Worm (Caenorhabditis elegans) whole organism, L2 larva: Measurements from ENCODE around the gene str-125.

Experiments
- C34F6.9 ChIP-seq: fragments of 150-350 bp; optimal IDR thresholded peaks from 2 replicates; lab custom pipeline; 2014; ENCODE audit warnings: missing biosample characterization, missing genetic modification characterization
- F13H6.1 ChIP-seq: sonication (generic microtip); optimal IDR thresholded peaks from 2 replicates; lab custom pipeline; 2016; ENCODE audit warnings: missing genetic modification characterization, missing compliant biosample characterization
- R02D3.7 ChIP-seq: fragments of 150-350 bp; optimal IDR thresholded peaks from 2 replicates; lab custom pipeline; 2014; ENCODE audit warnings: missing biosample characterization, missing genetic modification characterization
- ZK546.5 ChIP-seq: sonication (generic microtip); optimal IDR thresholded peaks from 2 replicates; lab custom pipeline; 2017; ENCODE audit warnings: missing biosample characterization, missing genetic modification characterization
- alr-1 ChIP-seq: fragments of 150-350 bp; optimal IDR thresholded peaks from 2 replicates; lab custom pipeline; 2014; ENCODE audit warnings: missing biosample characterization, missing genetic modification characterization
- aly-2 ChIP-seq: fragments of 150-350 bp; optimal IDR thresholded peaks from 2 replicates; lab custom pipeline; 2014; ENCODE audit warnings: missing biosample characterization, missing genetic modification characterization
- blmp-1 ChIP-seq: sonication (generic microtip); optimal IDR thresholded peaks from 2 replicates; lab custom pipeline; 2017; ENCODE audit warnings: missing genetic modification characterization, mild to moderate bottlenecking, missing compliant biosample characterization, antibody characterized with exemption, moderate library complexity; ENCODE audit not compliant: insufficient read depth
- ceh-82 ChIP-seq: fragments of 150-350 bp; optimal IDR thresholded peaks from 2 replicates; lab custom pipeline; 2014; ENCODE audit warnings: missing biosample characterization, missing genetic modification characterization
- crh-2 ChIP-seq: sonication (generic microtip); optimal IDR thresholded peaks from 2 replicates; lab custom pipeline; 2017; ENCODE audit warnings: missing biosample characterization, missing genetic modification characterization
- dmd-4 ChIP-seq: sonication (generic microtip); optimal IDR thresholded peaks from 2 replicates; lab custom pipeline; 2017; ENCODE audit warnings: missing biosample characterization, missing genetic modification characterization
- elt-1 ChIP-seq: fragments of 150-350 bp; optimal IDR thresholded peaks from 2 replicates; lab custom pipeline; 2014; ENCODE audit warnings: missing biosample characterization, missing genetic modification characterization
- elt-3 ChIP-seq: sonication (generic microtip); optimal IDR thresholded peaks from 2 replicates; lab custom pipeline; 2017; ENCODE audit warnings: missing biosample characterization, missing genetic modification characterization
- fos-1 ChIP-seq: fragments of 150-350 bp; optimal IDR thresholded peaks from 2 replicates; lab custom pipeline; 2014; ENCODE audit warnings: missing biosample characterization, missing genetic modification characterization
- gmeb-1 ChIP-seq: fragments of 150-350 bp; optimal IDR thresholded peaks from 2 replicates; lab custom pipeline; 2014; ENCODE audit warnings: missing biosample characterization, missing genetic modification characterization
- lin-13 ChIP-seq: fragments of 150-350 bp; optimal IDR thresholded peaks from 2 replicates; lab custom pipeline; 2014; ENCODE audit warnings: missing biosample characterization, missing genetic modification reagents, missing genetic modification characterization
- lsy-2 ChIP-seq, 2 experiments: fragments of 150-350 bp in 1 of 2; sonication (generic microtip) in 1 of 2; optimal IDR thresholded peaks; 2 replicates each; lab custom pipeline; 2014 to 2017; ENCODE audit warnings: missing biosample characterization in 2 of 2, missing genetic modification characterization in 2 of 2
- mab-5 ChIP-seq: fragments of 150-350 bp; optimal IDR thresholded peaks from 2 replicates; lab custom pipeline; 2014; ENCODE audit warnings: missing biosample characterization, missing genetic modification characterization
- mbf-1 ChIP-seq: sonication (generic microtip); optimal IDR thresholded peaks from 2 replicates; lab custom pipeline; 2017; ENCODE audit warnings: missing biosample characterization, missing genetic modification characterization
- mdl-1 ChIP-seq, 2 experiments: fragments of 150-350 bp in 1 of 2; sonication (generic microtip) in 1 of 2; optimal IDR thresholded peaks; 2 replicates each; lab custom pipeline; 2017; ENCODE audit warnings: missing biosample characterization in 2 of 2, missing genetic modification characterization in 2 of 2
- nhr-10 ChIP-seq: sonication (generic microtip); optimal IDR thresholded peaks from 2 replicates; lab custom pipeline; 2017; ENCODE audit warnings: missing biosample characterization, missing genetic modification characterization
- nhr-11 ChIP-seq: fragments of 150-350 bp; optimal IDR thresholded peaks from 2 replicates; lab custom pipeline; 2014; ENCODE audit warnings: missing biosample characterization, missing genetic modification characterization
- nhr-12 ChIP-seq: fragments of 150-350 bp; optimal IDR thresholded peaks from 2 replicates; lab custom pipeline; 2014; ENCODE audit warnings: missing biosample characterization, missing genetic modification characterization
- nhr-129 ChIP-seq: fragments of 150-350 bp; optimal IDR thresholded peaks from 2 replicates; lab custom pipeline; 2014; ENCODE audit warnings: missing biosample characterization, missing genetic modification characterization
- nhr-21 ChIP-seq: fragments of 150-350 bp; optimal IDR thresholded peaks from 2 replicates; lab custom pipeline; 2014; ENCODE audit warnings: missing biosample characterization, missing genetic modification characterization
- nhr-23 ChIP-seq: fragments of 150-350 bp; optimal IDR thresholded peaks from 2 replicates; lab custom pipeline; 2014; ENCODE audit warnings: missing biosample characterization, missing genetic modification reagents, missing genetic modification characterization
- nhr-237 ChIP-seq: fragments of 150-350 bp; optimal IDR thresholded peaks from 2 replicates; lab custom pipeline; 2014; ENCODE audit warnings: missing biosample characterization, missing genetic modification characterization
- nhr-25 ChIP-seq: fragments of 150-350 bp; sonication (generic microtip); optimal IDR thresholded peaks from 3 replicates; lab custom pipeline; 2014; ENCODE audit warnings: missing biosample characterization, missing genetic modification characterization
- nhr-6 ChIP-seq: fragments of 150-350 bp; optimal IDR thresholded peaks from 2 replicates; lab custom pipeline; 2014; ENCODE audit warnings: missing biosample characterization, missing genetic modification characterization
- nhr-77 ChIP-seq: fragments of 150-350 bp; optimal IDR thresholded peaks from 2 replicates; lab custom pipeline; 2014; ENCODE audit warnings: missing biosample characterization, missing genetic modification characterization
- peb-1 ChIP-seq: fragments of 150-350 bp; optimal IDR thresholded peaks from 2 replicates; lab custom pipeline; 2014; ENCODE audit warnings: missing biosample characterization, missing genetic modification characterization
- sem-4 ChIP-seq: fragments of 150-350 bp; optimal IDR thresholded peaks from 2 replicates; lab custom pipeline; 2014; ENCODE audit warnings: missing biosample characterization, missing genetic modification reagents, missing genetic modification characterization
- skn-1 ChIP-seq: sonication (generic microtip); optimal IDR thresholded peaks from 2 replicates; lab custom pipeline; 2017; ENCODE audit warnings: missing biosample characterization, missing genetic modification characterization
- sma-3 ChIP-seq: sonication (generic microtip); optimal IDR thresholded peaks from 2 replicates; lab custom pipeline; 2016; ENCODE audit warnings: missing genetic modification reagents, missing genetic modification characterization, missing compliant biosample characterization
- sma-9 ChIP-seq, 2 experiments: fragments of 150-350 bp in 1 of 2; sonication (generic microtip) in 1 of 2; optimal IDR thresholded peaks; 2 replicates each; lab custom pipeline; 2014 to 2016; ENCODE audit warnings: missing genetic modification characterization in 2 of 2, mild to moderate bottlenecking in 1 of 2, missing biosample characterization in 1 of 2, missing compliant biosample characterization in 1 of 2, missing genetic modification reagents in 1 of 2, moderate library complexity in 1 of 2
- snpc-4 ChIP-seq: fragments of 150-350 bp; optimal IDR thresholded peaks from 2 replicates; lab custom pipeline; 2014; ENCODE audit warnings: missing biosample characterization, missing genetic modification characterization
- unc-39 ChIP-seq: fragments of 150-350 bp; optimal IDR thresholded peaks from 2 replicates; lab custom pipeline; 2014; ENCODE audit warnings: missing biosample characterization, missing genetic modification characterization
- unc-55 ChIP-seq: fragments of 150-350 bp; sonication (generic microtip); optimal IDR thresholded peaks from 3 replicates; lab custom pipeline; 2014; ENCODE audit warnings: missing biosample characterization, missing genetic modification reagents, missing genetic modification characterization
- unc-62 ChIP-seq: fragments of 150-350 bp; optimal IDR thresholded peaks from 2 replicates; lab custom pipeline; 2014; ENCODE audit warnings: missing biosample characterization, missing genetic modification reagents, missing genetic modification characterization
- zag-1 ChIP-seq: fragments of 150-350 bp; optimal IDR thresholded peaks from 2 replicates; lab custom pipeline; 2014; ENCODE audit warnings: missing biosample characterization, missing genetic modification characterization
- ztf-11 ChIP-seq: sonication (generic microtip); optimal IDR thresholded peaks from 2 replicates; lab custom pipeline; 2017; ENCODE audit warnings: missing biosample characterization, missing genetic modification characterization

str-125 gene

ce11 chrV:17098669-17099068, 22.9 kb upstream of the str-125 start, which contains the start of the genes ZK218.3 and ZK218.4:
ZK218.3 (minus strand) TSS chrV:17098769.
ZK218.4 (plus strand) TSS chrV:17098854.
- no peak for TF ChIP-seq nhr-23
- TF ChIP-seq nhr-25 (tag; lab: Kevin White, UChicago) = no peak

- no peak for TF ChIP-seq nhr-11 (tag; lab: Kevin White, UChicago)
- TF ChIP-seq elt-1 = no peak
- no peak for TF ChIP-seq F13H6.1 (tag; lab: Kevin White, UChicago)
- no peak for TF ChIP-seq blmp-1 (tag; lab: Kevin White, UChicago)
- TF ChIP-seq dmd-4 (tag; lab: Kevin White, UChicago) = no peak
- no peak for TF ChIP-seq sem-4
- TF ChIP-seq ZK546.5 (tag; lab: Kevin White, UChicago) = no peak
- no peak for TF ChIP-seq crh-2 (tag; lab: Kevin White, UChicago)
- TF ChIP-seq ztf-11 (tag; lab: Kevin White, UChicago) = no peak
- no peak for TF ChIP-seq skn-1 (tag; lab: Kevin White, UChicago)
- no peak for TF ChIP-seq aly-2 (tag; lab: Kevin White, UChicago)
- TF ChIP-seq ceh-82 = no peak
- TF ChIP-seq elt-3 (tag; lab: Kevin White, UChicago) = no peak
- TF ChIP-seq sma-3 (GFP tag; lab: Kevin White, UChicago) = no peak
- no peak for TF ChIP-seq zag-1
- no peak for TF ChIP-seq C34F6.9 (tag; lab: Kevin White, UChicago)
- no peak for TF ChIP-seq fos-1 (tag; lab: Kevin White, UChicago)
- no peak for TF ChIP-seq lin-13
Measured at ce11 chrV:17094568-17094967, 18.8 kb upstream of the str-125 start.

- TF ChIP-seq lsy-2 (tag; optimal IDR thresholded peaks at IDR 0.05; lab: Kevin White, UChicago) = no peak
- TF ChIP-seq ztf-11 (tag; lab: Kevin White, UChicago) = no peak
- no peak for TF ChIP-seq nhr-10 (tag; lab: Kevin White, UChicago)
- TF ChIP-seq blmp-1 (tag; lab: Kevin White, UChicago) = no peak
- TF ChIP-seq lin-13 = no peak
- no peak for TF ChIP-seq aly-2 (tag; lab: Kevin White, UChicago)
- no peak for TF ChIP-seq unc-62 (GFP tag; lab: Kevin White, UChicago)
- no peak for TF ChIP-seq C34F6.9 (tag; lab: Kevin White, UChicago)
Measured at ce11 chrV:17092262-17092661, 16.5 kb upstream of the str-125 start, which contains the start of gene ZK218.1. ZK218.1 (plus strand) TSS chrV:17092562.

ce11 chrV:17089931-17090429, 14.2 kb upstream of the str-125 start, which contains the start of gene srh-237:
srh-237 (plus strand) TSS chrV:17090379.
- TF ChIP-seq C34F6.9 (tag; lab: Kevin White, UChicago) = no peak
- no peak for TF ChIP-seq skn-1 (tag; lab: Kevin White, UChicago)
- TF ChIP-seq sma-9 (GFP tag; optimal IDR thresholded peaks at IDR 0.05; lab: Kevin White, UChicago) = no peak
- no peak for TF ChIP-seq sma-9 (tag; optimal IDR thresholded peaks at IDR 0.05; lab: Kevin White, UChicago)
- no peak for TF ChIP-seq snpc-4
- peak; percentile 68 for TF ChIP-seq fos-1 (tag; lab: Kevin White, UChicago)
- no peak for TF ChIP-seq nhr-77 (tag; lab: Kevin White, UChicago)

- TF ChIP-seq lin-13 (no peak), nhr-12 (no peak), nhr-23 (no peak), ztf-11 (tag; lab: Kevin White, UChicago) (no peak), mdl-1 (tag; optimal IDR thresholded peaks at IDR 0.05; lab: Kevin White, UChicago) (no peak), fos-1 (tag; lab: Kevin White, UChicago) (no peak), zag-1 (no peak), gmeb-1 (tag; lab: Kevin White, UChicago) (no peak), F13H6.1 (tag; lab: Kevin White, UChicago) (no peak), peb-1 (no peak)
Measured at ce11 chrV:17089342-17089741, 13.5 kb upstream of the str-125 start, which contains the start of gene T05E12.6. T05E12.6 (minus strand) TSS chrV:17089442.

- TF ChIP-seq nhr-237 (no peak), gmeb-1 (tag; lab: Kevin White, UChicago) (no peak), nhr-6 (tag; lab: Kevin White, UChicago) (no peak), ZK546.5 (tag; lab: Kevin White, UChicago) (no peak), unc-55 (no peak), alr-1 (tag; lab: Kevin White, UChicago) (no peak), mbf-1 (tag; lab: Kevin White, UChicago) (no peak), zag-1 (no peak), snpc-4 (no peak), nhr-23 (no peak), nhr-21 (no peak), ztf-11 (tag; lab: Kevin White, UChicago) (no peak), F13H6.1 (tag; lab: Kevin White, UChicago) (no peak), sem-4 (no peak), R02D3.7 (tag; lab: Kevin White, UChicago) (no peak), lsy-2 (tag; optimal IDR thresholded peaks at IDR 0.05; lab: Kevin White, UChicago) (no peak), nhr-129 (tag; lab: Kevin White, UChicago) (no peak), mab-5 (no peak), unc-39 (no peak), skn-1 (tag; lab: Kevin White, UChicago) (no peak)
Measured at ce11 chrV:17082718-17083117, 6.9 kb upstream of the str-125 start, which contains the start of gene T05E12.9. T05E12.9 (minus strand) TSS chrV:17082818.
